Fruit fly (Drosophila melanogaster) whole organism, adult: ENCODE data around the gene CG14687.

ENCODE experiments used
- CG11617 ChIP-seq: fragments of 200-800 bp; sonication (Bioruptor generic); optimal IDR thresholded peaks from 2 replicates; lab custom pipeline; 2017; ENCODE audit warnings: mild to moderate bottlenecking, missing biosample characterization, missing genetic modification reagents, missing genetic modification characterization
- CG12768 ChIP-seq: fragments of 200-800 bp; sonication (Bioruptor generic); optimal IDR thresholded peaks from 2 replicates; lab custom pipeline; 2017; ENCODE audit warnings: missing biosample characterization, missing genetic modification characterization, mild to moderate bottlenecking, moderate library complexity, missing genetic modification reagents
- CG14711 ChIP-seq: fragments of 200-800 bp; sonication (Bioruptor generic); optimal IDR thresholded peaks from 2 replicates; lab custom pipeline; 2018; ENCODE audit warnings: missing biosample characterization, mild to moderate bottlenecking, missing genetic modification characterization, moderate library complexity
- CG1620 ChIP-seq: fragments of 200-800 bp; sonication (Bioruptor generic); optimal IDR thresholded peaks from 2 replicates; lab custom pipeline; 2016; ENCODE audit warnings: missing biosample characterization, missing genetic modification characterization
- CG33017 ChIP-seq: fragments of 200-800 bp; sonication (Bioruptor generic); optimal IDR thresholded peaks from 2 replicates; lab custom pipeline; 2018; ENCODE audit warnings: missing biosample characterization, mild to moderate bottlenecking, missing genetic modification characterization, moderate library complexity
- CG5204 ChIP-seq: fragments of 200-800 bp; sonication (Bioruptor generic); optimal IDR thresholded peaks from 2 replicates; lab custom pipeline; 2016; ENCODE audit warnings: missing biosample characterization, missing genetic modification characterization
- CG7045 ChIP-seq: fragments of 200-800 bp; sonication (Bioruptor generic); optimal IDR thresholded peaks from 2 replicates; lab custom pipeline; 2017; ENCODE audit warnings: missing biosample characterization, mild to moderate bottlenecking, missing genetic modification characterization
- CG7101 ChIP-seq: fragments of 200-800 bp; sonication (Bioruptor generic); optimal IDR thresholded peaks from 2 replicates; lab custom pipeline; 2018; ENCODE audit warnings: missing biosample characterization, mild to moderate bottlenecking, missing genetic modification characterization, moderate library complexity
- Clk ChIP-seq: fragments of 200-800 bp; sonication (Bioruptor generic); optimal IDR thresholded peaks from 2 replicates; lab custom pipeline; 2017; ENCODE audit warnings: missing biosample characterization, missing genetic modification characterization
- Crg-1 ChIP-seq: fragments of 200-800 bp; sonication (Bioruptor generic); optimal IDR thresholded peaks from 2 replicates; lab custom pipeline; 2016; ENCODE audit warnings: missing biosample characterization, missing genetic modification characterization
- Hr96 ChIP-seq: fragments of 200-800 bp; sonication (Bioruptor generic); optimal IDR thresholded peaks from 2 replicates; lab custom pipeline; 2016; ENCODE audit warnings: missing biosample characterization, missing genetic modification characterization
- Mnt ChIP-seq: fragments of 200-800 bp; sonication (Bioruptor generic); optimal IDR thresholded peaks from 2 replicates; lab custom pipeline; 2016; ENCODE audit warnings: missing biosample characterization, mild to moderate bottlenecking, missing genetic modification characterization
- bab1 ChIP-seq: fragments of 200-800 bp; sonication (Bioruptor generic); optimal IDR thresholded peaks from 3 replicates; lab custom pipeline; 2019; ENCODE audit warnings: missing biosample characterization, mild to moderate bottlenecking, missing genetic modification characterization, moderate library complexity
- cic ChIP-seq: fragments of 200-800 bp; sonication (Bioruptor generic); optimal IDR thresholded peaks from 2 replicates; lab custom pipeline; 2017; ENCODE audit warnings: missing biosample characterization, mild to moderate bottlenecking, missing genetic modification characterization, moderate library complexity
- cnc ChIP-seq, 2 experiments: fragments of >200 bp; optimal IDR thresholded peaks; 2 replicates each; lab custom pipeline; 2017
- kay ChIP-seq: fragments of 200-800 bp; sonication (Bioruptor generic); peaks from one replicate; lab custom pipeline; 2016; ENCODE audit warnings: missing biosample characterization, missing genetic modification characterization, borderline replicate concordance
- ovo ChIP-seq: fragments of 200-800 bp; sonication (Bioruptor generic); optimal IDR thresholded peaks from 2 replicates; lab custom pipeline; 2016; ENCODE audit warnings: missing biosample characterization, missing genetic modification characterization
- pad ChIP-seq: fragments of 200-800 bp; sonication (Bioruptor generic); optimal IDR thresholded peaks from 3 replicates; lab custom pipeline; 2017; ENCODE audit warnings: missing biosample characterization, missing genetic modification characterization, mild to moderate bottlenecking, moderate library complexity, missing genetic modification reagents
- tj ChIP-seq: fragments of 200-800 bp; sonication (Bioruptor generic); optimal IDR thresholded peaks from 3 replicates; lab custom pipeline; 2017; ENCODE audit warnings: missing biosample characterization, mild to moderate bottlenecking, missing genetic modification characterization, moderate library complexity
- toe ChIP-seq: fragments of 200-800 bp; sonication (Bioruptor generic); optimal IDR thresholded peaks from 2 replicates; lab custom pipeline; 2016; ENCODE audit warnings: missing biosample characterization, missing genetic modification characterization

CG14687 gene

dm6 chr3R:10780161-10780560 lies 12.5 kb upstream of the CG14687 start:
- TF ChIP-seq CG5204 (GFP tag; lab: Kevin White, UChicago): no peak
- TF ChIP-seq CG7101 (tag; lab: Kevin White, UChicago): no peak

- TF ChIP-seq CG5204 (GFP tag; lab: Kevin White, UChicago) (no peak), CG33017 (tag; lab: Kevin White, UChicago) (no peak), cic (GFP tag; lab: Kevin White, UChicago) (no peak), toe (GFP tag; lab: Kevin White, UChicago) (no peak), Hr96 (GFP tag; lab: Kevin White, UChicago) (no peak), Crg-1 (GFP tag; lab: Kevin White, UChicago) (no peak), CG7045 (GFP tag; lab: Kevin White, UChicago) (no peak), CG11617 (no peak), pad (no peak), ovo (GFP tag; lab: Kevin White, UChicago) (no peak), kay (no peak), CG14711 (tag; lab: Kevin White, UChicago) (no peak)
Observed at dm6 chr3R:10782167-10782566, 10.5 kb upstream of the CG14687 start, which contains the start of gene CG42633. TSS of gene CG42633 (minus strand) at chr3R:10782267.

dm6 chr3R:10784058-10784499 lies 8.6 kb upstream of the CG14687 start, which contains the start of the genes mRpL37 and Rbp1:
TSS of gene mRpL37 (minus strand) at chr3R:10784092.
TSS of gene Rbp1 (plus strand) at chr3R:10784383.
- peak; percentile 57 for TF ChIP-seq CG5204 (GFP tag; lab: Kevin White, UChicago)
- peak; percentile 71 for TF ChIP-seq CG14711 (tag; lab: Kevin White, UChicago)
- TF ChIP-seq CG7045 (GFP tag; lab: Kevin White, UChicago): peak; percentile 71
- TF ChIP-seq Crg-1 (GFP tag; lab: Kevin White, UChicago): peak; percentile 56
- no peak for TF ChIP-seq cic (GFP tag; lab: Kevin White, UChicago)
- peak; percentile 71 for TF ChIP-seq CG11617
- TF ChIP-seq CG1620: peak; percentile 73
- TF ChIP-seq Mnt: peak; percentile 69
- no peak for TF ChIP-seq Hr96 (GFP tag; lab: Kevin White, UChicago)
- peak; percentile 59 for TF ChIP-seq ovo (GFP tag; lab: Kevin White, UChicago)
- peak; percentile 73 for TF ChIP-seq CG7101 (tag; lab: Kevin White, UChicago)
- peak; percentile 28 for TF ChIP-seq Clk (GFP tag; lab: Kevin White, UChicago)
- peak; percentile 13 for TF ChIP-seq CG33017 (tag; lab: Kevin White, UChicago)
- peak; percentile 77 for TF ChIP-seq bab1 (GFP tag; lab: Kevin White, UChicago)
- peak; percentile 71 for TF ChIP-seq tj (GFP tag; lab: Kevin White, UChicago)
- peak; percentile 60 for TF ChIP-seq pad
- TF ChIP-seq kay: peak; percentile 75
- TF ChIP-seq toe (GFP tag; lab: Kevin White, UChicago): peak; percentile 85
- no peak for TF ChIP-seq cnc (optimal IDR thresholded peaks at IDR 0.05; lab: Kevin White, UChicago)
- peak; percentile 62 for TF ChIP-seq CG12768 (GFP tag; lab: Kevin White, UChicago)

dm6 chr3R:10788186-10788585 lies 4.5 kb upstream of the CG14687 start, which contains the start of the genes Art1 and Mcm5:
TSS of gene Art1 (minus strand) at chr3R:10788226.
TSS of gene Mcm5 (plus strand) at chr3R:10788524.
- TF ChIP-seq kay: peak; percentile 39
- TF ChIP-seq cnc (optimal IDR thresholded peaks at IDR 0.05; lab: Kevin White, UChicago): no peak
- TF ChIP-seq Crg-1 (GFP tag; lab: Kevin White, UChicago): peak; percentile 59
- peak; percentile 45 for TF ChIP-seq CG11617
- peak; percentile 38 for TF ChIP-seq CG14711 (tag; lab: Kevin White, UChicago)
- TF ChIP-seq CG5204 (GFP tag; lab: Kevin White, UChicago): peak; percentile 66
- peak; percentile 33 for TF ChIP-seq CG7101 (tag; lab: Kevin White, UChicago)
- TF ChIP-seq Hr96 (GFP tag; lab: Kevin White, UChicago): peak; percentile 69
- peak; percentile 75 for TF ChIP-seq Mnt
- TF ChIP-seq CG33017 (tag; lab: Kevin White, UChicago): no peak
- TF ChIP-seq ovo (GFP tag; lab: Kevin White, UChicago): no peak
- TF ChIP-seq CG7045 (GFP tag; lab: Kevin White, UChicago): peak; percentile 47
- TF ChIP-seq toe (GFP tag; lab: Kevin White, UChicago): peak; percentile 73
- peak; percentile 58 for TF ChIP-seq pad
- TF ChIP-seq bab1 (GFP tag; lab: Kevin White, UChicago): peak; percentile 47
- peak; percentile 2 for TF ChIP-seq CG12768 (GFP tag; lab: Kevin White, UChicago)
- TF ChIP-seq Clk (GFP tag; lab: Kevin White, UChicago): peak; percentile 5
- TF ChIP-seq tj (GFP tag; lab: Kevin White, UChicago): no peak
- TF ChIP-seq CG1620: peak; percentile 76
- TF ChIP-seq cic (GFP tag; lab: Kevin White, UChicago): no peak

- no peak for TF ChIP-seq Crg-1 (GFP tag; lab: Kevin White, UChicago)
- no peak for TF ChIP-seq pad
- no peak for TF ChIP-seq Hr96 (GFP tag; lab: Kevin White, UChicago)
- TF ChIP-seq toe (GFP tag; lab: Kevin White, UChicago): no peak
- no peak for TF ChIP-seq cnc (optimal IDR thresholded peaks at IDR 0.05; lab: Kevin White, UChicago)
- TF ChIP-seq kay: no peak
- no peak for TF ChIP-seq ovo (GFP tag; lab: Kevin White, UChicago)
- TF ChIP-seq CG14711 (tag; lab: Kevin White, UChicago): no peak
- TF ChIP-seq CG5204 (GFP tag; lab: Kevin White, UChicago): no peak
- TF ChIP-seq CG33017 (tag; lab: Kevin White, UChicago): no peak
- TF ChIP-seq CG7101 (tag; lab: Kevin White, UChicago): no peak
- TF ChIP-seq tj (GFP tag; lab: Kevin White, UChicago): no peak
Observed at dm6 chr3R:10803855-10804254, 11.2 kb downstream of the CG14687 start, which contains the start of gene CG14692. TSS of gene CG14692 (minus strand) at chr3R:10803955.

dm6 chr3R:10815032-10815431 lies 22.3 kb downstream of the CG14687 start, which contains the start of the genes CG14693 and TTLL15:
TSS of gene CG14693 (minus strand) at chr3R:10815047.
TSS of gene TTLL15 (plus strand) at chr3R:10815288.
- TF ChIP-seq CG14711 (tag; lab: Kevin White, UChicago) (no peak), kay (peak; percentile 82)
